Worm (Caenorhabditis elegans) whole organism, early embryonic: Measurements from ENCODE around the gene fbxa-83.

Experiments used
- ama-1 ChIP-seq: fragments of 150-350 bp; optimal IDR thresholded peaks from 2 replicates; lab custom pipeline; 2014
- ceh-13 ChIP-seq: fragments of 200-800 bp; sonication (Bioruptor generic); optimal IDR thresholded peaks from 2 replicates; lab custom pipeline; 2018; ENCODE audit warnings: mild to moderate bottlenecking, missing genetic modification characterization, missing compliant biosample characterization
- flt-1 ChIP-seq: fragments of 200-800 bp; sonication (Bioruptor generic); IDR thresholded peaks from 2 replicates; pipeline ENCODE4 v1.3.6; 2022; ENCODE audit warnings: missing genetic modification characterization, missing compliant biosample characterization
- hmg-4 ChIP-seq: fragments of 200-800 bp; sonication (Bioruptor generic); optimal IDR thresholded peaks from 2 replicates; lab custom pipeline; 2018; ENCODE audit warnings: mild to moderate bottlenecking, missing genetic modification characterization, missing compliant biosample characterization
- hnd-1 ChIP-seq: sonication (generic microtip); optimal IDR thresholded peaks from 2 replicates; lab custom pipeline; 2016; ENCODE audit warnings: missing genetic modification characterization, missing compliant biosample characterization
- pes-1 ChIP-seq: fragments of 200-800 bp; sonication (Bioruptor generic); IDR thresholded peaks from 2 replicates; pipeline ENCODE4 v1.3.6; 2022; ENCODE audit warnings: missing genetic modification reagents, missing genetic modification characterization, missing compliant biosample characterization
- sea-1 ChIP-seq: fragments of 200-800 bp; sonication (Bioruptor generic); conservative IDR thresholded peaks from 2 replicates; pipeline ENCODE4 v1.3.6; 2022; ENCODE audit warnings: missing genetic modification characterization, missing compliant biosample characterization
- tbx-37 ChIP-seq: fragments of 200-800 bp; sonication (Bioruptor generic); conservative IDR thresholded peaks from 2 replicates; pipeline ENCODE4 v1.3.6; 2022; ENCODE audit warnings: missing genetic modification reagents, missing genetic modification characterization, missing compliant biosample characterization
- tra-4 ChIP-seq: sonication (generic microtip); optimal IDR thresholded peaks from 2 replicates; lab custom pipeline; 2017; ENCODE audit warnings: missing genetic modification characterization, missing compliant biosample characterization

DNA sequence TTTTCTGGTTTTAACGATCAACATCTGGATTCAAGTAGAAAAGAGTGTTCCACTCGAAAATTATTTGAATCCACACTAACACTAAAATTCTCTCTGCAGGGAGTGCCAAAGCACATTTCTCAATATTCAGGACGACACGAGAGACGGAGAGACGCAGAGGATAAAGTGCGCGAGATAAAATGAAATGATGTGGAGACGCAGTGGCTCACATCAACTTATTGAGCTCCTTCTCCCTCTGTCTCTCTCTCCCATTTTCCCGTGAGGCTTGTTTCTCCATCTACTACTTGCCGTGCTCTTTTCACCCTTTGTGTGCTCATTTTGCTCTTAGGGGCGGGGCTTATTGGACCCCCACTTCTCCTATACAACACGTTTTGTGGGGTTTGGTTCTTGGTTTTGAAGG, 29.9 kb upstream of the fbxa-83 start:
- TF ChIP-seq flt-1 (GFP tag; lab: Robert Waterston, UW) (no peak), ama-1 (no peak), pes-1 (no peak), tbx-37 (no peak), ceh-13 (GFP tag; lab: Kevin White, UChicago) (no peak), tra-4 (tag; lab: Kevin White, UChicago) (no peak), sea-1 (no peak), hmg-4 (GFP tag; lab: Kevin White, UChicago) (no peak), hnd-1 (no peak)
